Worm (Caenorhabditis elegans): Measurements from ENCODE around the gene tmed-1.

DNA sequence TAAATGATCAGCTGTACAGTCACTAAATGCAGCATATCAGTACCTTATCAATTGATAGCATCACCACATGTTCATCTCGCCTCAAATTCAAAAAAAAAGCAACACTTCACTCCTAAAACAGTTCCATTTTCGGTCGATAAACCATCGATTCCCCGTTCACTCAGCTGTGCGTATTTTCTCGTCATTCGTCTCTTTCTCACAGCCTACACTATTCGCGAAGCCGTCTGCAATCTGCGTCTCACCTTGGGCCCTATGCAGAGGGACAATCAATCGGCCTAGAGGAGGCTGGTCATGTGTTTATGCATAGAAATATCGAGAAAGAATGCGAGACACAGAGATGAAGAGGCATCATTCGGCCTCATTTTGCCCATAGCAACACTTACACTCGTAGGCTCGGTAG is 45.6 kb downstream of the tmed-1 start:
- TF ChIP-seq ama-1 (optimal IDR thresholded peaks at IDR 0.05), result no peak
- no peak for TF ChIP-seq tbx-11 (GFP tag; IDR thresholded peaks at IDR 0.05)
- no peak for TF ChIP-seq scrt-1 (GFP tag; IDR thresholded peaks at IDR 0.05)
- no peak for TF ChIP-seq aly-1 (tag; optimal IDR thresholded peaks at IDR 0.05)
- no peak for TF ChIP-seq tbx-37 (GFP tag; conservative IDR thresholded peaks at IDR 0.05)
- TF ChIP-seq B0310.2 (tag; optimal IDR thresholded peaks at IDR 0.05), result no peak
- TF ChIP-seq flt-1 (GFP tag; IDR thresholded peaks at IDR 0.05), result no peak; the same call in 1 of the 2 replicates
- no peak for TF ChIP-seq pes-1 (GFP tag; IDR thresholded peaks at IDR 0.05)
- no peak for TF ChIP-seq sea-1 (GFP tag; conservative IDR thresholded peaks at IDR 0.05)
